Worm (Caenorhabditis elegans): Measurements from ENCODE around the gene insc-1.

DNA sequence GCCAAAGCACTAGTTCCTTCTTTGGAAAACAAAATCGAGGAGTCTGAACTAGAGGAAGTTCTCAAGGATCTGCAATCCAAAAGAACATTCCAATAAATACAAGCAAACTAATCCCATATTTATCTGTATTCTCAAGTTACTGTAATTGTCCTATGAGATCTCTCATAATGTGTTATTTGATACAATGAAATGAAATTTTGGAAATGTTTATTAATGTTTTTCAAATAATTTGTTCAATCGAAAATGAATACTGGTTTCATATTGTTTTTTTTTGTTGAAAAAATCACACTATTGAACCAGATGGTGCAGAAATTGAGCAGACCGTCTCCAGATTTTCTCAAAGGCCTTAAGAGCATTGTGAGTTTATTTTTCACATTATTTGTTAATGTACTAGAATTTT, 16.3 kb downstream of the insc-1 start, which contains the start of gene F43E2.1:
- no peak for TF ChIP-seq flt-1 (GFP tag; IDR thresholded peaks at IDR 0.05)
- TF ChIP-seq ztf-23 (GFP tag; IDR thresholded peaks at IDR 0.05), result no peak
- TF ChIP-seq klf-2 (GFP tag; conservative IDR thresholded peaks at IDR 0.05), result no peak

Measured in whole organism, midembryonic.